Worm (Caenorhabditis elegans): ENCODE results near the gene B0303.11.
A peak's percentile ranks its signal among the peaks of the same experiment; 100 is the strongest.

B0303.11 gene

ce11 chrIII:8731310-8731709 lies 21.1 kb upstream of the B0303.11 start, which contains the start of gene ZK370.4:
TSS of gene ZK370.4 (minus strand) at chrIII:8731410.
- TF ChIP-seq ceh-100 (GFP tag; IDR thresholded peaks at IDR 0.05) (no peak), lin-40 (tag; optimal IDR thresholded peaks at IDR 0.05) (no peak), sdz-38 (tag; optimal IDR thresholded peaks at IDR 0.05) (no peak), hlh-26 (GFP tag; conservative IDR thresholded peaks at IDR 0.05) (no peak), unc-62 (GFP tag; optimal IDR thresholded peaks at IDR 0.05) (no peak), F52B5.7 (tag; optimal IDR thresholded peaks at IDR 0.05) (no peak), xnd-1 (tag; optimal IDR thresholded peaks at IDR 0.05) (no peak), fkh-3 (tag; optimal IDR thresholded peaks at IDR 0.05) (no peak), dpl-1 (GFP tag; optimal IDR thresholded peaks at IDR 0.05) (no peak), B0336.3 (GFP tag; IDR thresholded peaks at IDR 0.05) (no peak), egl-44 (GFP tag; IDR thresholded peaks at IDR 0.05) (no peak), K11D2.4 (GFP tag; IDR thresholded peaks at IDR 0.05) (no peak), Y53F4B.3 (GFP tag; IDR thresholded peaks at IDR 0.05) (no peak), sptf-2 (GFP tag; optimal IDR thresholded peaks at IDR 0.05) (no peak), dpff-1 (tag; optimal IDR thresholded peaks at IDR 0.05) (no peak), bed-1 (GFP tag; IDR thresholded peaks at IDR 0.05) (no peak), snpc-4 (GFP tag; optimal IDR thresholded peaks at IDR 0.05) (no peak), snpc-4 (tag; optimal IDR thresholded peaks at IDR 0.05) (no peak), B0019.2 (GFP tag; conservative IDR thresholded peaks at IDR 0.05) (no peak), tlf-1 (GFP tag; optimal IDR thresholded peaks at IDR 0.05) (no peak), nhr-120 (GFP tag; IDR thresholded peaks at IDR 0.05) (no peak)

- no peak for TF ChIP-seq hlh-26 (GFP tag; conservative IDR thresholded peaks at IDR 0.05)
- TF ChIP-seq unc-130 (GFP tag; optimal IDR thresholded peaks at IDR 0.05) = no peak
- no peak for TF ChIP-seq ztf-3 (GFP tag; optimal IDR thresholded peaks at IDR 0.05)
- TF ChIP-seq snpc-1.1 (tag; optimal IDR thresholded peaks at IDR 0.05; ENCODE audit: insufficient read depth) = no peak
- no peak for TF ChIP-seq Y53G8AR.9 (GFP tag; conservative IDR thresholded peaks at IDR 0.05)
- no peak for TF ChIP-seq hsf-1 (GFP tag; IDR thresholded peaks at IDR 0.05)
- TF ChIP-seq bed-1 (GFP tag; IDR thresholded peaks at IDR 0.05) = no peak
- TF ChIP-seq fkh-3 (tag; optimal IDR thresholded peaks at IDR 0.05) = no peak
- no peak for TF ChIP-seq ceh-100 (GFP tag; IDR thresholded peaks at IDR 0.05)
- TF ChIP-seq ceh-79 (tag; optimal IDR thresholded peaks at IDR 0.05) = no peak
- TF ChIP-seq D2030.7 (GFP tag; IDR thresholded peaks at IDR 0.05) = no peak
- no peak for TF ChIP-seq lin-40 (tag; optimal IDR thresholded peaks at IDR 0.05)
- TF ChIP-seq ekl-4 (GFP tag; IDR thresholded peaks at IDR 0.05) = no peak
- TF ChIP-seq lsy-27 (tag; optimal IDR thresholded peaks at IDR 0.05; ENCODE audit: borderline replicate concordance, insufficient read depth) = no peak
- TF ChIP-seq ceh-91 (GFP tag; IDR thresholded peaks at IDR 0.05) = no peak
Measured at ce11 chrIII:8726019-8726894, 16.0 kb upstream of the B0303.11 start.

- TF ChIP-seq somi-1 (GFP tag; optimal IDR thresholded peaks at IDR 0.05) (no peak), athp-1 (tag; optimal IDR thresholded peaks at IDR 0.05) (no peak), sea-2 (GFP tag; IDR thresholded peaks at IDR 0.05) (no peak), hrde-1 (tag; optimal IDR thresholded peaks at IDR 0.05; ENCODE audit: borderline replicate concordance) (no peak), F57C9.4 (tag; optimal IDR thresholded peaks at IDR 0.05) (no peak), F57A8.1 (GFP tag; optimal IDR thresholded peaks at IDR 0.05) (no peak), madf-10 (tag; optimal IDR thresholded peaks at IDR 0.05) (no peak), repo-1 (tag; optimal IDR thresholded peaks at IDR 0.05) (no peak), chd-7 (tag; optimal IDR thresholded peaks at IDR 0.05) (no peak), ceh-40 (GFP tag; IDR thresholded peaks at IDR 0.05) (no peak), nhr-90 (tag; optimal IDR thresholded peaks at IDR 0.05) (no peak), snpc-3.4 (tag; optimal IDR thresholded peaks at IDR 0.05) (peak; percentile 20), snpc-4 (GFP tag; optimal IDR thresholded peaks at IDR 0.05) (no peak), snpc-4 (tag; optimal IDR thresholded peaks at IDR 0.05) (peak in 1 of 4 experiments; percentile 14), tbp1 (GFP tag; optimal IDR thresholded peaks at IDR 0.05) (no peak), hsf-1 (GFP tag; IDR thresholded peaks at IDR 0.05) (0 out of 2 replicates have a peak, but pooled peaks have one; percentile 31), hmg-1.2 (GFP tag; IDR thresholded peaks at IDR 0.05) (no peak), Y56A3A.18 (GFP tag; IDR thresholded peaks at IDR 0.05) (no peak)
Measured at ce11 chrIII:8725224-8725623, 15.0 kb upstream of the B0303.11 start.
